Worm (Caenorhabditis elegans): ENCODE data around the gene Y38H6C.23.

The Y38H6C.23 gene

DNA sequence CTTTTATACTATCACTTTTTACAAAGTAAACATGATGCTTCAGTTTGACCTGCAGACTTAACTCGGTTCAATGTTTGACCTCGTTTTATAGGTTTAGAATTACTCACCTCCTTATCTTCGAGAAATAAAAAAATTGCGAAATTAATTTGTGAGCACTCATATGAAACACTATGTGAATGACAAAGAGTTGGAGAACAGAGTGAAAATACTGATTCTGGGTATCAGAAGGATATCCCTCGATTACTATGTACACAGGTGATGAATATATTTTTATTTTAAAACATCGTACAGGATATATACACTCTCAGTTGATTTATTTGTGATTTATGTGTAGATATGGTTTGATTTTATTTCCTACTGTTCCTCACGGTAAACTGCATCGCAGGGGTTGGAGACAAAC, at the start of gene Y38H6C.23:
Y38H6C.23 (minus strand) TSS at position 101 of the 400 bp plus-strand sequence.
- TF ChIP-seq nhr-77 (tag; optimal IDR thresholded peaks at IDR 0.05) (no peak), eor-1 (tag; optimal IDR thresholded peaks at IDR 0.05) (no peak), ztf-11 (tag; optimal IDR thresholded peaks at IDR 0.05) (no peak), unc-39 (tag; optimal IDR thresholded peaks at IDR 0.05) (no peak), ama-1 (optimal IDR thresholded peaks at IDR 0.05) (no peak), nfya-1 (tag; optimal IDR thresholded peaks at IDR 0.05; ENCODE audit: insufficient read depth) (no peak), ZK546.5 (tag; optimal IDR thresholded peaks at IDR 0.05) (no peak), nhr-28 (tag; optimal IDR thresholded peaks at IDR 0.05) (no peak), mml-1 (tag; optimal IDR thresholded peaks at IDR 0.05) (no peak), lin-15B (tag; optimal IDR thresholded peaks at IDR 0.05) (no peak), elt-2 (tag; optimal IDR thresholded peaks at IDR 0.05) (no peak), fkh-2 (tag; optimal IDR thresholded peaks at IDR 0.05) (no peak), egl-5 (tag; optimal IDR thresholded peaks at IDR 0.05) (no peak), zag-1 (tag; optimal IDR thresholded peaks at IDR 0.05) (no peak), lsy-12 (tag; optimal IDR thresholded peaks at IDR 0.05) (no peak), mdl-1 (tag; optimal IDR thresholded peaks at IDR 0.05) (no peak), daf-12 (tag; optimal IDR thresholded peaks at IDR 0.05) (no peak)

DNA sequence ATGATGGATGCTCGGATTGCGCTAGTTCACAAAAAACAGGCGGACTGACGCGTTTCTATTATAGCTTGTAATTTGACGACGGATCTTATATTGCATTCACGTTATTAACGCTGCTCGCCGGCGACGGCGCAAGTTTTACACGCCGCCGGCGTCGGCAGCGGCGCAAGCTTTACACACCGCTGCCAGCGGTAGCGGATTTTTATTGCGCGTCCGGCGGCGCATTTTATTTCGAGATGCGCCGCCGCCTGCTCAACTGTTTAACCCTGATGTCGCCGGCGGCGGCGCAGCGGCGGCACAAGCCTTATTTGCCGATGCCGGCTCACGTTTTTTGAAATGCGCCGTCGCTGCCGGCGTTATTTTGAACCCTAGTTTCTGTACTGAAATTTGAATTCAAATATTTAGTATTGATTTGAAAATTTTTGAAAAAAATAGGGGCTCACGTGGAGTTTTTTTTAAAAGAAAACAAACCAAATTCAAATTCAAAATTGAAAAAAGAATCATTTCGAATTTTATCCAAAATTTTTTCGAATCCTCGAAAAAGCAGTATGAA, 48.5 kb upstream of the Y38H6C.23 start, which contains the start of gene ttr-57:
ttr-57 (plus strand) TSS at position 500 of the 550 bp plus-strand sequence.
- TF ChIP-seq egl-27 (tag; optimal IDR thresholded peaks at IDR 0.05) (no peak), nhr-23 (tag; optimal IDR thresholded peaks at IDR 0.05) (no peak), nhr-11 (tag; optimal IDR thresholded peaks at IDR 0.05) (no peak), zag-1 (tag; optimal IDR thresholded peaks at IDR 0.05) (no peak), mml-1 (tag; optimal IDR thresholded peaks at IDR 0.05) (no peak), fkh-10 (GFP tag; optimal IDR thresholded peaks at IDR 0.05) (no peak), ceh-9 (tag; optimal IDR thresholded peaks at IDR 0.05) (no peak), ztf-11 (tag; optimal IDR thresholded peaks at IDR 0.05) (no peak), aly-2 (tag; optimal IDR thresholded peaks at IDR 0.05) (no peak), egl-5 (tag; optimal IDR thresholded peaks at IDR 0.05) (no peak), nhr-43 (tag; optimal IDR thresholded peaks at IDR 0.05; ENCODE audit: poor library complexity, severe bottlenecking) (no peak), sea-2 (GFP tag; optimal IDR thresholded peaks at IDR 0.05) (no peak), R02D3.7 (tag; optimal IDR thresholded peaks at IDR 0.05) (no peak), mdl-1 (tag; optimal IDR thresholded peaks at IDR 0.05) (no peak), fos-1 (tag; optimal IDR thresholded peaks at IDR 0.05) (no peak), pqm-1 (tag; optimal IDR thresholded peaks at IDR 0.05) (no peak), ceh-82 (tag; optimal IDR thresholded peaks at IDR 0.05) (no peak), snpc-4 (tag; optimal IDR thresholded peaks at IDR 0.05) (no peak)

DNA sequence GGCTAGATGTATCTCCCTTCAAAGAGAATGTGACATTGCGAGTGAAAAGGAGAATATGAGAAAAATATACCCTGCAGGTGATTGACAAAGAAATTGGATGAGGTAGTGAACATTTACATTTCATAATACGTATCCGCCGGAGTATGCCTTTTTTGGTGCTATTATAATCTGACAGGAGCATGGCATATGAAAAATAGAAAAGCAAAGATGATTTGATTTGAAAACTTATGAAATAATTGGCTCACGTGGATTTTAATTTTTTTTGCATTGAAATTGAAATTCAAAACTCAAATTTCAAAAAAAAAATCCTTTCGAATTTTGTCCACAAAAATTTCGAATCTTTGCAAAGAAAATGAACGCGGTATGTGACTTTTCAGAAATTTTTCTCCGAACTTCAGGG, 46.9 kb upstream of the Y38H6C.23 start, which contains the start of gene ttr-11:
ttr-11 (plus strand) TSS at position 301 of the 400 bp plus-strand sequence.
- TF ChIP-seq nhr-43 (tag; optimal IDR thresholded peaks at IDR 0.05; ENCODE audit: poor library complexity, severe bottlenecking) (no peak), unc-62 (GFP tag; optimal IDR thresholded peaks at IDR 0.05) (no peak), nhr-77 (tag; optimal IDR thresholded peaks at IDR 0.05) (no peak), aly-2 (tag; optimal IDR thresholded peaks at IDR 0.05) (no peak), lin-15B (tag; optimal IDR thresholded peaks at IDR 0.05) (no peak), nhr-67 (tag; optimal IDR thresholded peaks at IDR 0.05) (no peak), ama-1 (optimal IDR thresholded peaks at IDR 0.05) (no peak), elt-2 (tag; optimal IDR thresholded peaks at IDR 0.05) (no peak), nhr-25 (tag; optimal IDR thresholded peaks at IDR 0.05) (no peak), nhr-12 (tag; optimal IDR thresholded peaks at IDR 0.05) (no peak), snpc-4 (tag; optimal IDR thresholded peaks at IDR 0.05) (no peak), zag-1 (tag; optimal IDR thresholded peaks at IDR 0.05) (no peak), lin-39 (tag; optimal IDR thresholded peaks at IDR 0.05) (no peak), pha-4 (tag; optimal IDR thresholded peaks at IDR 0.05) (no peak), nhr-23 (tag; optimal IDR thresholded peaks at IDR 0.05) (no peak), elt-1 (tag; optimal IDR thresholded peaks at IDR 0.05) (no peak)

DNA sequence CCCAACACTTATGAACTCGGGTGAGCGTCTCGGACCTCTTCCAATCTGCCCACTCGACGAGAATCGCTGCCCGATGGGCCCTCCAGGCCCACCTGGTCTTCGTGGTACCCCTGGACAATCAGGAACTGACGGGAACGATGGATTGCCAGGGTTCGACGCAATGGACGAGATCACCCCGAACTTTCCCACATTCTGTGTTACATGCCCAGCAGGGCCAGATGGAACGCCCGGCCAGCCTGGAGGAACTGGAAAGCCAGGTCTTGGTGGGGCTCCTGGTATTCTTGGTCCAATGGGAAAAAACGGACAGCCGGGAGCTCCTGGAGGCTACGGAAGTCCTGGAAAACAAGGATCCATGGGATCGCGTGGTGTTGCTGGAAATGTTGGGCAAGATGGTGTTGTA, 44.5 kb upstream of the Y38H6C.23 start:
- TF ChIP-seq ztf-11 (tag; optimal IDR thresholded peaks at IDR 0.05) (no peak), eor-1 (tag; optimal IDR thresholded peaks at IDR 0.05) (no peak), R02D3.7 (tag; optimal IDR thresholded peaks at IDR 0.05) (no peak), ztf-4 (tag; optimal IDR thresholded peaks at IDR 0.05) (no peak), lin-39 (tag; optimal IDR thresholded peaks at IDR 0.05) (no peak), unc-62 (GFP tag; optimal IDR thresholded peaks at IDR 0.05) (no peak), egl-27 (tag; optimal IDR thresholded peaks at IDR 0.05) (no peak), lin-15B (tag; optimal IDR thresholded peaks at IDR 0.05) (no peak), ceh-16 (tag; optimal IDR thresholded peaks at IDR 0.05) (no peak), nhr-28 (tag; optimal IDR thresholded peaks at IDR 0.05) (no peak), unc-39 (tag; optimal IDR thresholded peaks at IDR 0.05) (no peak), pqm-1 (tag; optimal IDR thresholded peaks at IDR 0.05) (no peak), nhr-67 (tag; optimal IDR thresholded peaks at IDR 0.05) (no peak)
